Worm (Caenorhabditis elegans) whole organism, L3 larva: ENCODE data around the gene cyp-35C1.

Source experiments
- R02D3.7 ChIP-seq: fragments of 150-350 bp; optimal IDR thresholded peaks from 2 replicates; lab custom pipeline; 2014; ENCODE audit warnings: missing biosample characterization, missing genetic modification characterization
- ama-1 ChIP-seq: fragments of 150-350 bp; optimal IDR thresholded peaks from 2 replicates; lab custom pipeline; 2018
- elt-2 ChIP-seq: sonication (generic microtip); optimal IDR thresholded peaks from 2 replicates; lab custom pipeline; 2016; ENCODE audit warnings: missing genetic modification reagents, mild to moderate bottlenecking, missing genetic modification characterization, missing compliant biosample characterization
- fos-1 ChIP-seq: fragments of 150-350 bp; optimal IDR thresholded peaks from 2 replicates; lab custom pipeline; 2014; ENCODE audit warnings: missing biosample characterization, missing genetic modification characterization
- jun-1 ChIP-seq: fragments of 150-350 bp; optimal IDR thresholded peaks from 2 replicates; lab custom pipeline; 2014; ENCODE audit warnings: missing biosample characterization, missing genetic modification reagents, missing genetic modification characterization
- lsy-12 ChIP-seq: sonication (generic microtip); optimal IDR thresholded peaks from 2 replicates; lab custom pipeline; 2016; ENCODE audit warnings: mild to moderate bottlenecking, missing genetic modification characterization, missing compliant biosample characterization
- nfya-1 ChIP-seq: sonication (generic microtip); optimal IDR thresholded peaks from 2 replicates; lab custom pipeline; 2017; ENCODE audit warnings: missing genetic modification characterization, mild to moderate bottlenecking, missing compliant biosample characterization, antibody characterized with exemption, moderate library complexity; ENCODE audit not compliant: insufficient read depth
- nhr-25 ChIP-seq: sonication (generic microtip); optimal IDR thresholded peaks from 2 replicates; lab custom pipeline; 2017; ENCODE audit warnings: missing biosample characterization, missing genetic modification characterization
- nhr-76 ChIP-seq: fragments of 150-350 bp; sonication (generic microtip); optimal IDR thresholded peaks from 5 replicates; lab custom pipeline; 2014; ENCODE audit warnings: missing biosample characterization, missing genetic modification characterization
- nhr-77 ChIP-seq: fragments of 150-350 bp; optimal IDR thresholded peaks from 2 replicates; lab custom pipeline; 2014; ENCODE audit warnings: missing biosample characterization, missing genetic modification characterization
- pha-4 ChIP-seq: fragments of 150-350 bp; optimal IDR thresholded peaks from 2 replicates; lab custom pipeline; 2014; ENCODE audit warnings: missing biosample characterization, missing genetic modification reagents, missing genetic modification characterization
- unc-39 ChIP-seq: sonication (generic microtip); optimal IDR thresholded peaks from 4 replicates; lab custom pipeline; 2017; ENCODE audit warnings: missing biosample characterization, missing genetic modification characterization
- unc-62 ChIP-seq: fragments of 150-350 bp; sonication (generic microtip); optimal IDR thresholded peaks from 4 replicates; lab custom pipeline; 2014; ENCODE audit warnings: missing biosample characterization, missing genetic modification reagents, missing genetic modification characterization
- ztf-4 ChIP-seq: fragments of 150-350 bp; optimal IDR thresholded peaks from 2 replicates; lab custom pipeline; 2014; ENCODE audit warnings: missing biosample characterization, missing genetic modification characterization

ce11 chrV:13902495-13902894, 4.2 kb upstream of the cyp-35C1 start, which contains the start of gene C06B3.1:
- TF ChIP-seq unc-62 (GFP tag; lab: Kevin White, UChicago) (no peak), ama-1 (lab: Kevin White, UChicago) (no peak), nhr-77 (tag; lab: Kevin White, UChicago) (no peak), nfya-1 (no peak), lsy-12 (tag; lab: Kevin White, UChicago) (no peak), nhr-25 (no peak), fos-1 (tag; lab: Kevin White, UChicago) (no peak), elt-2 (tag; lab: Kevin White, UChicago) (no peak), jun-1 (tag; lab: Kevin White, UChicago) (no peak), pha-4 (tag; lab: Kevin White, UChicago) (no peak), ztf-4 (tag; lab: Kevin White, UChicago) (no peak), R02D3.7 (no peak), unc-39 (tag; lab: Kevin White, UChicago) (no peak), nhr-76 (tag; lab: Kevin White, UChicago) (no peak)
